Fruit fly (Drosophila melanogaster): ENCODE measurements around the gene Caf1-55.

- TF ChIP-seq usp (GFP tag; optimal IDR thresholded peaks at IDR 0.05) (no peak), Dfd (GFP tag; optimal IDR thresholded peaks at IDR 0.05) (no peak), br (GFP tag; optimal IDR thresholded peaks at IDR 0.05) (peak; percentile 14), pan (optimal IDR thresholded peaks at IDR 0.05) (no peak)
These were observed 25.1 kb downstream of the Caf1-55 start for dm6 chr3R:15250454-15250853.
